Fruit fly (Drosophila melanogaster): ENCODE results near the gene CG42583.
A peak's percentile ranks its signal among the peaks of the same experiment; 100 is the strongest.
"Not testable (repeated sequence)": the region's sequence is repeated elsewhere in the genome, so short reads cannot be mapped to it uniquely, and the experiment has no call there.

Gene CG42583

dm6 chrX:20140710-20141109 lies 1.1 kb downstream of the CG42583 start, which contains the start of gene CG34332:
TSS of gene CG34332 (plus strand) at chrX:20141010.
- TF ChIP-seq CG8319 (GFP tag; optimal IDR thresholded peaks at IDR 0.05), result no peak
- no peak for TF ChIP-seq acj6 (GFP tag; optimal IDR thresholded peaks at IDR 0.05)
- TF ChIP-seq CG6808 (GFP tag; optimal IDR thresholded peaks at IDR 0.05), result no peak
- no peak for TF ChIP-seq Ets21C (GFP tag; optimal IDR thresholded peaks at IDR 0.05)
- TF ChIP-seq CG8632 (GFP tag; optimal IDR thresholded peaks at IDR 0.05), result no peak
- TF ChIP-seq Blimp-1 (GFP tag; optimal IDR thresholded peaks at IDR 0.05), result no peak
- TF ChIP-seq net (GFP tag; optimal IDR thresholded peaks at IDR 0.05), result no peak
- TF ChIP-seq Lpt (GFP tag; optimal IDR thresholded peaks at IDR 0.05), result no peak
- no peak for TF ChIP-seq CG7368 (GFP tag; optimal IDR thresholded peaks at IDR 0.05)
- TF ChIP-seq Hr38 (GFP tag; optimal IDR thresholded peaks at IDR 0.05), result no peak

- not testable (repeated sequence) for TF ChIP-seq Sox102F (GFP tag; optimal IDR thresholded peaks at IDR 0.05); fd85E (GFP tag; optimal IDR thresholded peaks at IDR 0.05); Eip78C (GFP tag)
Measured at dm6 chrX:20143088-20143487, 3.5 kb downstream of the CG42583 start, which contains the start of gene Or19a. TSS of gene Or19a (minus strand) at chrX:20143188.

dm6 chrX:20147693-20148174 lies 8.1 kb downstream of the CG42583 start, which contains the start of gene aspr:
TSS of gene aspr (plus strand) at chrX:20148124.
- TF ChIP-seq Ets96B (tag; optimal IDR thresholded peaks at IDR 0.05) (peak; percentile 49), esn (GFP tag; optimal IDR thresholded peaks at IDR 0.05) (no peak), CG34406 (GFP tag; optimal IDR thresholded peaks at IDR 0.05) (no peak), Eip75B (GFP tag; optimal IDR thresholded peaks at IDR 0.05) (peak; percentile 35), Eip78C (GFP tag) (peak; percentile 67), CG3919 (GFP tag; optimal IDR thresholded peaks at IDR 0.05) (peak; percentile 48), CG10669 (GFP tag; optimal IDR thresholded peaks at IDR 0.05) (peak; percentile 52), fkh (GFP tag; optimal IDR thresholded peaks at IDR 0.05) (peak; percentile 25), CG6808 (GFP tag; optimal IDR thresholded peaks at IDR 0.05) (peak; percentile 46), CG1621 (tag; optimal IDR thresholded peaks at IDR 0.05) (peak; percentile 19), lz (GFP tag; optimal IDR thresholded peaks at IDR 0.05) (no peak), ss (GFP tag; optimal IDR thresholded peaks at IDR 0.05) (no peak), Hr38 (GFP tag; optimal IDR thresholded peaks at IDR 0.05) (no peak), CG6792 (GFP tag; optimal IDR thresholded peaks at IDR 0.05) (no peak), dsx (GFP tag; optimal IDR thresholded peaks at IDR 0.05; ENCODE audit: poor library complexity, severe bottlenecking) (peak; percentile 7), CG10631 (GFP tag; optimal IDR thresholded peaks at IDR 0.05) (peak; percentile 43), CG4318 (GFP tag; optimal IDR thresholded peaks at IDR 0.05) (no peak), achi (GFP tag; optimal IDR thresholded peaks at IDR 0.05) (no peak), spab (GFP tag; optimal IDR thresholded peaks at IDR 0.05) (peak; percentile 25), net (GFP tag; optimal IDR thresholded peaks at IDR 0.05) (peak; percentile 10), pdm3 (GFP tag; optimal IDR thresholded peaks at IDR 0.05) (peak; percentile 23), CG16779 (tag; optimal IDR thresholded peaks at IDR 0.05) (no peak), CG3032 (tag; optimal IDR thresholded peaks at IDR 0.05) (peak; percentile 58), fd85E (GFP tag; optimal IDR thresholded peaks at IDR 0.05) (no peak), CG6163 (GFP tag; IDR thresholded peaks at IDR 0.05) (no peak), fd59A (GFP tag; optimal IDR thresholded peaks at IDR 0.05) (peak; percentile 15), acj6 (GFP tag; optimal IDR thresholded peaks at IDR 0.05) (no peak), CG8632 (GFP tag; optimal IDR thresholded peaks at IDR 0.05) (no peak), CG11762 (GFP tag; optimal IDR thresholded peaks at IDR 0.05; ENCODE audit: insufficient read depth) (no peak)

dm6 chrX:20155947-20156346 lies 16.4 kb downstream of the CG42583 start:
- TF ChIP-seq fd59A (GFP tag; optimal IDR thresholded peaks at IDR 0.05) (no peak), Hr38 (GFP tag; optimal IDR thresholded peaks at IDR 0.05) (no peak), cyc (GFP tag; optimal IDR thresholded peaks at IDR 0.05) (no peak), Smox (GFP tag; optimal IDR thresholded peaks at IDR 0.05) (no peak), CG31627 (GFP tag; optimal IDR thresholded peaks at IDR 0.05) (no peak), topi (GFP tag; optimal IDR thresholded peaks at IDR 0.05) (no peak), spab (GFP tag; optimal IDR thresholded peaks at IDR 0.05) (no peak), Ets96B (tag; optimal IDR thresholded peaks at IDR 0.05) (no peak), Blimp-1 (GFP tag; optimal IDR thresholded peaks at IDR 0.05) (no peak), pdm3 (GFP tag; optimal IDR thresholded peaks at IDR 0.05) (no peak), CG11762 (GFP tag; optimal IDR thresholded peaks at IDR 0.05; ENCODE audit: insufficient read depth) (no peak), dsx (GFP tag; optimal IDR thresholded peaks at IDR 0.05; ENCODE audit: poor library complexity, severe bottlenecking) (no peak), Hr39 (GFP tag; optimal IDR thresholded peaks at IDR 0.05) (no peak), Sox102F (GFP tag; optimal IDR thresholded peaks at IDR 0.05) (no peak), svp (GFP tag) (no peak), fd85E (GFP tag; optimal IDR thresholded peaks at IDR 0.05) (no peak), Lpt (GFP tag; optimal IDR thresholded peaks at IDR 0.05) (no peak), CG10631 (GFP tag; optimal IDR thresholded peaks at IDR 0.05) (no peak), Hr4 (GFP tag; optimal IDR thresholded peaks at IDR 0.05) (no peak), Eip75B (GFP tag; optimal IDR thresholded peaks at IDR 0.05) (no peak)
